Worm (Caenorhabditis elegans) whole organism, mixed stage, embryonic: Measurements from ENCODE around the gene T14F9.2.

Source experiments
- M03D4.4 ChIP-seq: sonication (generic microtip); optimal IDR thresholded peaks from 2 replicates; lab custom pipeline; 2017; ENCODE audit warnings: mild to moderate bottlenecking, missing genetic modification characterization, missing compliant biosample characterization
- blmp-1 ChIP-seq: fragments of 150-350 bp; optimal IDR thresholded peaks from 2 replicates; lab custom pipeline; 2014; ENCODE audit warnings: missing biosample characterization, missing genetic modification characterization
- ceh-39 ChIP-seq: fragments of 150-350 bp; optimal IDR thresholded peaks from 2 replicates; lab custom pipeline; 2014; ENCODE audit warnings: missing biosample characterization, missing genetic modification characterization
- ces-1 ChIP-seq: fragments of 150-350 bp; optimal IDR thresholded peaks from 2 replicates; lab custom pipeline; 2014; ENCODE audit warnings: missing biosample characterization, missing genetic modification reagents, missing genetic modification characterization
- cnd-1 ChIP-seq: fragments of 200-800 bp; sonication (Bioruptor generic); optimal IDR thresholded peaks from 2 replicates; lab custom pipeline; 2018; ENCODE audit warnings: mild to moderate bottlenecking, missing genetic modification characterization, missing compliant biosample characterization
- elt-3 ChIP-seq: fragments of 150-350 bp; optimal IDR thresholded peaks from 2 replicates; lab custom pipeline; 2014; ENCODE audit warnings: missing biosample characterization, missing genetic modification characterization
- lin-13 ChIP-seq: fragments of 150-350 bp; optimal IDR thresholded peaks from 2 replicates; lab custom pipeline; 2014; ENCODE audit warnings: missing biosample characterization, missing genetic modification characterization
- nhr-12 ChIP-seq: fragments of 150-350 bp; optimal IDR thresholded peaks from 2 replicates; lab custom pipeline; 2014; ENCODE audit warnings: missing biosample characterization, missing genetic modification characterization
- snpc-4 ChIP-seq: fragments of 150-350 bp; optimal IDR thresholded peaks from 2 replicates; lab custom pipeline; 2014; ENCODE audit warnings: missing biosample characterization, missing genetic modification characterization
- sptf-1 ChIP-seq: sonication (generic microtip); optimal IDR thresholded peaks from 2 replicates; lab custom pipeline; 2017; ENCODE audit warnings: mild to moderate bottlenecking, missing genetic modification characterization, moderate library complexity, missing compliant biosample characterization
- unc-120 ChIP-seq: sonication (generic microtip); optimal IDR thresholded peaks from 2 replicates; lab custom pipeline; 2017; ENCODE audit warnings: missing genetic modification characterization, missing compliant biosample characterization; ENCODE audit not compliant: poor library complexity, severe bottlenecking
- unc-62 ChIP-seq: fragments of 150-350 bp; optimal IDR thresholded peaks from 2 replicates; lab custom pipeline; 2014; ENCODE audit warnings: missing biosample characterization, missing genetic modification reagents, missing genetic modification characterization
- ztf-11 ChIP-seq: fragments of 150-350 bp; optimal IDR thresholded peaks from 2 replicates; lab custom pipeline; 2014; ENCODE audit warnings: missing biosample characterization, missing genetic modification characterization

DNA sequence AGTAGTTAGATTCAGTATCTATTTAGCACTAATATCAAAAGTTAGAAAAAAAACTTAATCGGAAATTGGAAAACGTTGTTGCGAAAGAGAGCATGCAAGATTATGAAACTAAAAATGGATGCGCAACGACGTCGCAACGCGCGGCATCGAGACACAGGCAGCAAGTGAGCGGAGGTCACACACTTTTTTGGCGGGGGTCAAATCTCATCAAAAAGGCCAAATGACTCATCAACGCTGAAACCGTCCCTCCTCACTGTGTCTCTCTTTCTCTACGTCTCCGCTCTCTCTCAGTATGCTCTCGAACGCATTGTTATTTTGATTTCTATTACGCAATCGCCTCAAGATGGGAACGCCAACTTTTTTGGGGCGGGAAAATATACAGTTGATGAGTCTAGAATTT, 24.3 kb downstream of the T14F9.2 start:
- no peak for TF ChIP-seq ces-1
- TF ChIP-seq elt-3 (tag; lab: Kevin White, UChicago), result no peak
- TF ChIP-seq M03D4.4 (tag; lab: Kevin White, UChicago), result no peak
- no peak for TF ChIP-seq blmp-1 (tag; lab: Kevin White, UChicago)
- TF ChIP-seq unc-120, result no peak
- TF ChIP-seq snpc-4, result no peak
- TF ChIP-seq ceh-39 (tag; lab: Kevin White, UChicago), result no peak
- TF ChIP-seq lin-13 (tag; lab: Kevin White, UChicago), result no peak
- no peak for TF ChIP-seq sptf-1 (tag; lab: Kevin White, UChicago)
- no peak for TF ChIP-seq cnd-1 (tag; lab: Kevin White, UChicago)
- TF ChIP-seq unc-62 (GFP tag; lab: Kevin White, UChicago), result no peak
- TF ChIP-seq nhr-12 (tag; lab: Kevin White, UChicago), result no peak
- no peak for TF ChIP-seq ztf-11 (tag; lab: Kevin White, UChicago)
